Worm (Caenorhabditis elegans): ENCODE measurements around the gene sra-30.

Gene sra-30

ce11 chrIV:15188298-15188883 is 14.4 kb downstream of the sra-30 start:
- TF ChIP-seq tag-97 (GFP tag; IDR thresholded peaks at IDR 0.05) (0 out of 2 replicates have a peak, but pooled peaks have one; percentile 15), Y75B8A.6 (GFP tag; IDR thresholded peaks at IDR 0.05) (0 out of 2 replicates have a peak, but pooled peaks have one; percentile 18), F44E2.7 (GFP tag; IDR thresholded peaks at IDR 0.05) (0 out of 2 replicates have a peak, but pooled peaks have one; percentile 44)

DNA sequence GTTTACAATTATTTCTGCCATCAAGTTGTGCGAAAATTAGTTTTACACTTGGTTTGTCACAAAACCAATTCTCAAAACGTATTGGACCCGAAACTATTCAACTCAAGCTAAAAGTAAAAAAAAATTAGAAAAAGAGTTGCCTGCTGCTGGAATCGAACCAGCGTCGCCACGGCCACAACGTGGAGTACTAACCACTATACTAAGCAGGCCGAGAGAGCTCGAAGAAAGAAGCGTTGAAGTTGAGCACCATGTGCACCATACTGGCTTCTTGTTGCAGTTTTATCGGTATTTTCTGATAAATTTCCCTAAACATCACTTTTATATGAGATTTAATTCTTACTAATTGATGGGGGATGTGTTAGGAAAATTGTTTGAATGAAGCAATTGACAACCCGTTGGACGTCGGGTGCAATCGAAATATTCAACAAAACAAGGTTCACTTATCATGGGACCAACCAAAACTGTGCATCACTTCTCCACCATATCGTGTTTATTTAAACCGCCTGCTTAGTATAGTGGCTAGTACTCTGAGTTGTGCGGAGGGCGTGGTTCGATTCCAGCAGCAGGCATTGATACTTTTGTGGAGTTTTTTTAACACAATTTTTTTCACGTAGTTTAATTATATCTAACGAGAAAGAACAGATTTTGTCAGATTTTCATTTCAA is 15.2 kb downstream of the sra-30 start:
- TF ChIP-seq snpc-1.2 (GFP tag; IDR thresholded peaks at IDR 0.05) (peak; percentile 96), vab-7 (GFP tag; IDR thresholded peaks at IDR 0.05) (peak; percentile 53), D1046.2 (GFP tag; IDR thresholded peaks at IDR 0.05) (0 out of 2 replicates have a peak, but pooled peaks have one; percentile 68), madf-9 (GFP tag; conservative IDR thresholded peaks at IDR 0.05) (0 out of 2 replicates have a peak, but pooled peaks have one; percentile 8), pha-4 (GFP tag; IDR thresholded peaks at IDR 0.05) (peak; percentile 49; the same call in 1 of the 2 replicates), pha-4 (tag; optimal IDR thresholded peaks at IDR 0.05) (no peak), daf-16 (GFP tag; optimal IDR thresholded peaks at IDR 0.05) (no peak), daf-16 (tag; optimal IDR thresholded peaks at IDR 0.05) (no peak), spr-3 (GFP tag; optimal IDR thresholded peaks at IDR 0.05) (no peak), hmg-1.1 (GFP tag; IDR thresholded peaks at IDR 0.05) (0 out of 2 replicates have a peak, but pooled peaks have one; percentile 19), php-3 (GFP tag; IDR thresholded peaks at IDR 0.05) (no peak), unc-130 (GFP tag; optimal IDR thresholded peaks at IDR 0.05) (peak; percentile 8), Y48G9A.11 (GFP tag; IDR thresholded peaks at IDR 0.05) (no peak), ztf-11 (tag; optimal IDR thresholded peaks at IDR 0.05) (no peak), mdt-29 (GFP tag; IDR thresholded peaks at IDR 0.05) (0 out of 2 replicates have a peak, but pooled peaks have one; percentile 44), fkh-10 (GFP tag; optimal IDR thresholded peaks at IDR 0.05) (no peak)

- TF ChIP-seq snpc-1.2 (GFP tag; IDR thresholded peaks at IDR 0.05) = peak; percentile 72; the same call in 1 of the 2 replicates
Observed at ce11 chrIV:15184065-15184464, 18.8 kb downstream of the sra-30 start.

ce11 chrIV:15179615-15180014 is 23.2 kb downstream of the sra-30 start, which contains the start of gene srd-23:
TSS of gene srd-23 (plus strand) at chrIV:15179915.
- TF ChIP-seq lin-1 (GFP tag; IDR thresholded peaks at IDR 0.05) (no peak), nhr-10 (tag; optimal IDR thresholded peaks at IDR 0.05) (no peak), lin-15B (tag; optimal IDR thresholded peaks at IDR 0.05) (no peak), madf-5 (GFP tag; IDR thresholded peaks at IDR 0.05) (no peak), nhr-76 (tag; optimal IDR thresholded peaks at IDR 0.05) (no peak), rbr-2 (tag; optimal IDR thresholded peaks at IDR 0.05) (no peak), ceh-82 (tag; optimal IDR thresholded peaks at IDR 0.05) (no peak), tag-97 (GFP tag; IDR thresholded peaks at IDR 0.05) (no peak), dmd-9 (GFP tag; IDR thresholded peaks at IDR 0.05) (no peak), unc-39 (tag; optimal IDR thresholded peaks at IDR 0.05) (no peak), unc-62 (GFP tag; optimal IDR thresholded peaks at IDR 0.05 in 1 of 2) (no peak), unc-62 (tag; optimal IDR thresholded peaks at IDR 0.05) (no peak), hmg-1.1 (GFP tag; IDR thresholded peaks at IDR 0.05) (no peak), ztf-7 (tag; optimal IDR thresholded peaks at IDR 0.05) (no peak), ceh-28 (tag; optimal IDR thresholded peaks at IDR 0.05) (no peak), lim-7 (GFP tag; IDR thresholded peaks at IDR 0.05) (no peak), hlh-30 (tag; optimal IDR thresholded peaks at IDR 0.05; ENCODE audit: insufficient read depth) (no peak)
